Worm (Caenorhabditis elegans): ENCODE data around the gene Y39F10A.3.

The Y39F10A.3 gene

ce11 chrII:762942-763341 is 19.9 kb downstream of the Y39F10A.3 start (continued):
- TF ChIP-seq aly-2 (tag; optimal IDR thresholded peaks at IDR 0.05) (no peak), lin-1 (GFP tag; IDR thresholded peaks at IDR 0.05) (no peak)

ce11 chrII:760276-760675 is 22.5 kb downstream of the Y39F10A.3 start:
- TF ChIP-seq php-3 (GFP tag; IDR thresholded peaks at IDR 0.05) = peak; percentile 76
- no peak for TF ChIP-seq nhr-48 (tag; optimal IDR thresholded peaks at IDR 0.05)
- peak; percentile 52 for TF ChIP-seq pqm-1 (tag; optimal IDR thresholded peaks at IDR 0.05)

DNA sequence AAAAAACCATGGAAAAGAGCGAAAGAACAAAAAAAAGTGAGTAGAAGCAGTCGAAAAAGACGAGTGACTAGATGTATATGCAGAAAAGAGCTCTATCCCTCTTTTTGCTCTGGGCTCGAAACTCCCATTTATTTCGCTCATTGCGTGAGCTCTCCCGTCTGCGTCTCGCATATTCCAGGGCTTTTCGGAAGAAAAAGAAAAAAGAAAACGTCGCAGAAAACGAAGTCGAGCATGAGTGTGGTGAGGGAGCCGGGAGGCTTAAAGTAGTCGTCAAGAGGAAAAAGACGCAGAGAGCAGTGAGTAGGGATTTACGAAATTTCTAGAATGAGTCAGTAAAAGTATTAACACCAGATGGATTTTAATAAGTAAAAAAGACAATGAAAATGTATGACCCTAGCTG is 23.0 kb downstream of the Y39F10A.3 start:
- TF ChIP-seq lin-38 (GFP tag; IDR thresholded peaks at IDR 0.05) (no peak), vab-7 (GFP tag; IDR thresholded peaks at IDR 0.05) (no peak), snpc-4 (tag; optimal IDR thresholded peaks at IDR 0.05) (no peak), madf-5 (GFP tag; IDR thresholded peaks at IDR 0.05) (no peak), egl-27 (tag; optimal IDR thresholded peaks at IDR 0.05) (no peak), fos-1 (tag; optimal IDR thresholded peaks at IDR 0.05) (no peak), dmd-8 (GFP tag; IDR thresholded peaks at IDR 0.05) (no peak), Y75B8A.6 (GFP tag; IDR thresholded peaks at IDR 0.05) (no peak), lir-3 (tag; optimal IDR thresholded peaks at IDR 0.05) (no peak), ceh-62 (tag; optimal IDR thresholded peaks at IDR 0.05) (no peak), ceh-20 (GFP tag; IDR thresholded peaks at IDR 0.05) (0 out of 2 replicates have a peak, but pooled peaks have one; percentile 48), ceh-44 (GFP tag; IDR thresholded peaks at IDR 0.05) (no peak), aly-2 (tag; optimal IDR thresholded peaks at IDR 0.05) (no peak), dpl-1 (GFP tag; optimal IDR thresholded peaks at IDR 0.05) (no peak), aha-1 (tag) (peak; percentile 94), hlh-11 (tag; optimal IDR thresholded peaks at IDR 0.05) (no peak), mdl-1 (tag; optimal IDR thresholded peaks at IDR 0.05) (no peak), nhr-10 (tag; optimal IDR thresholded peaks at IDR 0.05) (no peak), dmd-9 (GFP tag; IDR thresholded peaks at IDR 0.05) (0 out of 2 replicates have a peak, but pooled peaks have one; percentile 32), unc-62 (GFP tag; optimal IDR thresholded peaks at IDR 0.05 in 1 of 2) (peak in 1 of 2 experiments; percentile 73), unc-62 (tag; optimal IDR thresholded peaks at IDR 0.05) (no peak), nhr-76 (tag; optimal IDR thresholded peaks at IDR 0.05) (no peak), zfp-3 (GFP tag; conservative IDR thresholded peaks at IDR 0.05) (no peak), zag-1 (tag; optimal IDR thresholded peaks at IDR 0.05) (no peak), fkh-10 (GFP tag; optimal IDR thresholded peaks at IDR 0.05) (peak; percentile 67), ceh-32 (tag; optimal IDR thresholded peaks at IDR 0.05; ENCODE audit: poor library complexity) (no peak), pqm-1 (tag; optimal IDR thresholded peaks at IDR 0.05) (no peak), ctbp-1 (GFP tag; IDR thresholded peaks at IDR 0.05) (peak; percentile 56; the same call in 1 of the 2 replicates), sdz-12 (GFP tag; optimal IDR thresholded peaks at IDR 0.05) (no peak), lin-1 (GFP tag; IDR thresholded peaks at IDR 0.05) (no peak), unc-130 (GFP tag; optimal IDR thresholded peaks at IDR 0.05) (no peak), T20F7.1 (GFP tag; optimal IDR thresholded peaks at IDR 0.05) (no peak), hif-1 (tag; optimal IDR thresholded peaks at IDR 0.05) (no peak), mdt-29 (GFP tag; IDR thresholded peaks at IDR 0.05) (no peak), arid-1 (GFP tag; conservative IDR thresholded peaks at IDR 0.05) (no peak), nhr-28 (tag; optimal IDR thresholded peaks at IDR 0.05) (no peak), mes-2 (tag; optimal IDR thresholded peaks at IDR 0.05; ENCODE audit: poor library complexity, severe bottlenecking) (no peak), hmg-1.1 (GFP tag; IDR thresholded peaks at IDR 0.05) (peak; percentile 64), F26F4.8 (GFP tag; conservative IDR thresholded peaks at IDR 0.05) (no peak), ces-1 (GFP tag; optimal IDR thresholded peaks at IDR 0.05) (no peak), skn-1 (tag; optimal IDR thresholded peaks at IDR 0.05) (no peak), ama-1 (optimal IDR thresholded peaks at IDR 0.05) (no peak), saeg-2 (GFP tag; IDR thresholded peaks at IDR 0.05) (no peak), R02D3.7 (tag; optimal IDR thresholded peaks at IDR 0.05) (no peak), daf-16 (GFP tag; optimal IDR thresholded peaks at IDR 0.05) (no peak), daf-16 (tag; optimal IDR thresholded peaks at IDR 0.05) (no peak), nhr-111 (GFP tag; optimal IDR thresholded peaks at IDR 0.05) (no peak)
